Worm (Caenorhabditis elegans) whole organism, L4/young adult: ENCODE measurements around the gene lys-5.

ENCODE experiments used
- W03F9.2 ChIP-seq: fragments of 150-350 bp; optimal IDR thresholded peaks from 2 replicates; lab custom pipeline; 2014; ENCODE audit warnings: missing biosample characterization, missing genetic modification characterization
- dao-5 ChIP-seq: sonication (generic microtip); optimal IDR thresholded peaks from 2 replicates; lab custom pipeline; 2016; ENCODE audit warnings: missing genotype, missing genetic modification characterization, moderate library complexity, missing compliant biosample characterization
- him-1 ChIP-seq: sonication (generic microtip); optimal IDR thresholded peaks from 2 replicates; lab custom pipeline; 2016; ENCODE audit warnings: missing genotype, missing genetic modification reagents, missing genetic modification characterization, missing compliant biosample characterization

lys-5 gene

DNA sequence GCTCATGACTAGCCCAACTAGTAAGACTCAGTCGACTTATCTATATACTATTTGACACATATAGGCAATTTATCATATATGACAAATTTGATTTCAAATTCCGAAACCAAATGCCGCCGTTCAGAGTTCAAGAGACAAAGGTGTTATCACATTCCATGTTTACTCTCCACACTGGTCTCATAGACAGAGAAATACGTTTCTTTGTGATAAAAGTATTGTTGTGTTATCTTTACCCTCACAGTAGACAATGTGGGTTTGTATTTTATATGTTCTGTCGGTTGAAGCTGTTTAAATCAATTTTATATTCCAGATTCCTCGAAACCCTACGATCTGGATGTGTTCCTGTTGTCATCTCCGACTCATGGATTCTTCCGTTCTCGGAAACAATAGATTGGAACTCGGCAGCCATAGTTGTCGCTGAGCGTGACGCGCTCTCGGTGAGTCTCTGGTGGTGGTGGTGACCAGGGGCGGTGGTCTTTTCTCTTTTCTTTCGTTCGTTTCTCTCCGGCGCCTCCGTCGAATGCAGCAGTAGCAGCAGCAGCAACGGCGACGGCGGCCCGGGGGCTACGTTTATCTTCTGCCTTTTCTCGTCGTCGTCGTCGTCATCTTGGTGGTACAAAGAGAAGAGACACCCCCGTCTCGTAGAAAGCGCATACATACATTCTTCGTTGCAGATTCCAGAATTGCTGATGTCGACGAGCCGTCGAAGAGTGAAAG lies 42.8 kb downstream of the lys-5 start:
- TF ChIP-seq W03F9.2 (tag; lab: Kevin White, UChicago) (no peak), dao-5 (tag; lab: Kevin White, UChicago) (no peak), him-1 (tag; lab: Kevin White, UChicago) (no peak)

DNA sequence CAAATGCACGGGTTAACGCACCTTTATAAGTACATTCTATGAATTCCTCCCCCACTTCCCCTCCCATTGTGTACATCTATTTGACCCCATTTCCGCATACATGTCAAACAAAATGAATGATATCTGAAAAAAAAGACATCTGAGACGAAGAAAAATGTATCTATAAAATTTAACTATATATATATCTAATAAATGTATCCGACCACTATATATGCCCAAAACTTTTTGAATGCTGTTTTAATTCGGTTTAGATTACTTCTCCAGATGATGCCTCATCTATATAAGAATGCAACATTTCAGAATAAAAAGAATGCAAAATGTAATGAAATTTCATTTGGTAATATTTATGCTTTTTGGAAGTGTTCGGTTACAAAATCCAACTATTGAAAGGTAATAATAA lies 46.9 kb downstream of the lys-5 start, which contains the start of gene rib-1:
Gene rib-1, plus strand, starts transcription at position 301 of the 400 bp plus-strand sequence.
- TF ChIP-seq him-1 (tag; lab: Kevin White, UChicago) (no peak), dao-5 (tag; lab: Kevin White, UChicago) (no peak), W03F9.2 (tag; lab: Kevin White, UChicago) (no peak)

- TF ChIP-seq W03F9.2 (tag; lab: Kevin White, UChicago) (no peak), dao-5 (tag; lab: Kevin White, UChicago) (no peak), him-1 (tag; lab: Kevin White, UChicago) (no peak)
Measured at ce11 chrIV:11574331-11574730, 51.1 kb downstream of the lys-5 start.
